ENCODE assay signal across 2 fruit fly cellular contexts in the genomic region with DNA sequence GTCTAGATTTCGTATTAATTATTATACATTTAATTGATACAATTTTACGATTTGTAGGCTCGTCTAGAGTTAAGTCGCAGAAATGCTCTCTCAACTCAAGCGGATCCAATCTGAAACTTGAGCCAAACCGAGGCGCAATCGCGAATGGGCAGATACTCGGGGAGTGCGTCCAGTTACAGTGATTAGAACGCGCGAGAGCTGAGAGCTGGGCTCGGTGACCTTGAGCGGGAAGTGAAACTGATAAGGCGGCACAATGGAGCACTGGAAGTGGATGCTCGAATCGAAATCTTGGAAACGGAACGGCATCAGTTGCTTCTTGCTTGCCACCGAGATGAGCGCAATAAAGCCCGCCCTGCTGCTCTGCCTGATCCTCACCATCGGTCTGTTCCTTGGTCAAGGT.
A peak's percentile ranks its signal among the peaks of the same experiment; 100 is the strongest.
TF ChIP-seq lines count a peak whose summit lies in the region.

CG34331 (plus strand) TSS at position 301 of the 400 bp plus-strand sequence.

- no peak for TF ChIP-seq CTCF in whole organism, embryonic (GFP tag; optimal IDR thresholded peaks at IDR 0.05; lab: Kevin White, UChicago)

TF ChIP-seq in whole organism, embryonic, 481 proteins besides CTCF, POLR2A, EP300 and RAD21:
- TF ChIP-seq CG17328 (GFP tag; IDR thresholded peaks at IDR 0.05; lab: Robert Waterston, UW), result no peak
- TF ChIP-seq HLH4C (GFP tag; IDR thresholded peaks at IDR 0.05; lab: Robert Waterston, UW; ENCODE audit: partially characterized antibody), result 0 out of 3 replicates have a peak, but pooled peaks have one; percentile 4
- no peak for TF ChIP-seq CG14710 (tag; optimal IDR thresholded peaks at IDR 0.05; lab: Kevin White, UChicago)
- TF ChIP-seq Lim3 (GFP tag; IDR thresholded peaks at IDR 0.05; lab: Robert Waterston, UW), result no peak
- TF ChIP-seq kay (GFP tag; optimal IDR thresholded peaks at IDR 0.05; lab: Kevin White, UChicago), result no peak

TF ChIP-seq in whole organism, prepupa, 60 proteins besides CTCF, POLR2A, EP300 and RAD21:
- TF ChIP-seq dsx (GFP tag; optimal IDR thresholded peaks at IDR 0.05; lab: Kevin White, UChicago; ENCODE audit: poor library complexity, severe bottlenecking) (no peak), svp (GFP tag; lab: Kevin White, UChicago) (peak; percentile 54)
